Fruit fly (Drosophila melanogaster) whole organism, embryonic: Measurements from ENCODE around the gene vih.
A peak's percentile ranks its signal among the peaks of the same experiment; 100 is the strongest.

Experiments
- CG10979 ChIP-seq: fragments of 200-800 bp; sonication (Bioruptor generic); optimal IDR thresholded peaks from 2 replicates; lab custom pipeline; 2018; ENCODE audit warnings: missing biosample characterization, mild to moderate bottlenecking, missing genetic modification characterization, moderate library complexity
- CG12659 ChIP-seq: fragments of 200-800 bp; sonication (Bioruptor generic); optimal IDR thresholded peaks from 3 replicates; lab custom pipeline; 2017; ENCODE audit warnings: mild to moderate bottlenecking, missing biosample characterization, missing genetic modification reagents, missing genetic modification characterization
- CG12769 ChIP-seq: fragments of 200-800 bp; sonication (Bioruptor generic); optimal IDR thresholded peaks from 2 replicates; lab custom pipeline; 2019; ENCODE audit warnings: missing biosample characterization, mild to moderate bottlenecking, missing genetic modification characterization, moderate library complexity
- CG15269 ChIP-seq: fragments of 200-800 bp; sonication (Bioruptor generic); optimal IDR thresholded peaks from 2 replicates; lab custom pipeline; 2018; ENCODE audit warnings: missing biosample characterization, mild to moderate bottlenecking, missing genetic modification characterization, moderate library complexity
- CG15601 ChIP-seq: fragments of 200-800 bp; sonication (Bioruptor generic); optimal IDR thresholded peaks from 3 replicates; lab custom pipeline; 2019; ENCODE audit warnings: missing biosample characterization, mild to moderate bottlenecking, missing genetic modification characterization, moderate library complexity
- CG16779 ChIP-seq: fragments of 200-800 bp; sonication (Bioruptor generic); IDR thresholded peaks from 2 replicates; pipeline ENCODE4 v1.3.6; 2022; ENCODE audit warnings: missing biosample characterization, missing genetic modification characterization
- CG18476 ChIP-seq: fragments of 200-800 bp; sonication (Bioruptor generic); optimal IDR thresholded peaks from 2 replicates; lab custom pipeline; 2016; ENCODE audit warnings: missing biosample characterization, mild to moderate bottlenecking, missing genetic modification characterization
- CG18619 ChIP-seq: fragments of 200-800 bp; sonication (Bioruptor generic); optimal IDR thresholded peaks from 3 replicates; lab custom pipeline; 2017; ENCODE audit warnings: missing biosample characterization, mild to moderate bottlenecking, missing genetic modification characterization
- CG2116 ChIP-seq: fragments of 200-800 bp; sonication (Bioruptor generic); optimal IDR thresholded peaks from 3 replicates; lab custom pipeline; 2018; ENCODE audit warnings: missing biosample characterization, mild to moderate bottlenecking, missing genetic modification characterization
- CG2199 ChIP-seq: fragments of 200-800 bp; sonication (Bioruptor generic); IDR thresholded peaks from 3 replicates; pipeline ENCODE4 v1.3.6; 2022; ENCODE audit warnings: missing biosample characterization, missing genetic modification characterization
- CG30403 ChIP-seq: fragments of 200-800 bp; sonication (Bioruptor generic); optimal IDR thresholded peaks from 3 replicates; lab custom pipeline; 2016; ENCODE audit warnings: missing biosample characterization, missing genetic modification characterization
- CG3065 ChIP-seq: fragments of 200-800 bp; sonication (Bioruptor generic); optimal IDR thresholded peaks from 2 replicates; lab custom pipeline; 2016; ENCODE audit warnings: missing biosample characterization, missing genetic modification characterization
- CG32772 ChIP-seq: fragments of 200-800 bp; sonication (Bioruptor generic); IDR thresholded peaks from 2 replicates; pipeline ENCODE4 v1.3.6; 2022; ENCODE audit warnings: missing biosample characterization, missing genetic modification characterization
- CG33213 ChIP-seq: fragments of 200-800 bp; sonication (Bioruptor generic); optimal IDR thresholded peaks from 3 replicates; lab custom pipeline; 2016; ENCODE audit warnings: missing biosample characterization, missing genetic modification characterization
- CG5245 ChIP-seq: fragments of 200-800 bp; sonication (Bioruptor generic); optimal IDR thresholded peaks from 3 replicates; lab custom pipeline; 2016; ENCODE audit warnings: missing biosample characterization, missing genetic modification characterization
- CG7928 ChIP-seq: fragments of 200-800 bp; sonication (Bioruptor generic); optimal IDR thresholded peaks from 2 replicates; lab custom pipeline; 2017; ENCODE audit warnings: missing biosample characterization, mild to moderate bottlenecking, missing genetic modification characterization
- CG9932 ChIP-seq: fragments of 200-800 bp; sonication (Bioruptor generic); IDR thresholded peaks from 2 replicates; pipeline ENCODE4 v1.3.6; 2022; ENCODE audit warnings: missing biosample characterization, missing genetic modification characterization
- CHES-1-like ChIP-seq: fragments of 200-800 bp; sonication (Bioruptor generic); optimal IDR thresholded peaks from 2 replicates; lab custom pipeline; 2016; ENCODE audit warnings: missing biosample characterization, missing genetic modification characterization
- Dek ChIP-seq: fragments of 200-800 bp; sonication (Bioruptor generic); optimal IDR thresholded peaks from 3 replicates; lab custom pipeline; 2019; ENCODE audit warnings: missing biosample characterization, mild to moderate bottlenecking, missing genetic modification characterization, moderate library complexity
- Hmx ChIP-seq: fragments of 200-800 bp; sonication (Bioruptor generic); optimal IDR thresholded peaks from 2 replicates; lab custom pipeline; 2016; ENCODE audit warnings: missing biosample characterization, missing genetic modification characterization
- MTF-1 ChIP-seq: fragments of 200-800 bp; sonication (Bioruptor generic); optimal IDR thresholded peaks from 2 replicates; lab custom pipeline; 2018; ENCODE audit warnings: missing biosample characterization, mild to moderate bottlenecking, missing genetic modification characterization, borderline replicate concordance
- Med ChIP-seq: fragments of 200-800 bp; sonication (Bioruptor generic); peaks from one replicate; lab custom pipeline; 2016; ENCODE audit warnings: missing biosample characterization, missing genetic modification characterization, mild to moderate bottlenecking, inconsistent platforms, moderate library complexity
- Myb ChIP-seq: fragments of 200-800 bp; sonication (Bioruptor generic); optimal IDR thresholded peaks from 2 replicates; lab custom pipeline; 2016; ENCODE audit warnings: missing biosample characterization, missing genetic modification characterization
- NC2β ChIP-seq: fragments of 200-800 bp; sonication (Bioruptor generic); optimal IDR thresholded peaks from 2 replicates; lab custom pipeline; 2016; ENCODE audit warnings: missing biosample characterization, missing genetic modification characterization
- Rfx ChIP-seq: fragments of 200-800 bp; sonication (Bioruptor generic); IDR thresholded peaks from 2 replicates; pipeline ENCODE4 v1.3.6; 2022; ENCODE audit warnings: missing biosample characterization, missing genetic modification characterization
- Rx ChIP-seq: fragments of 200-800 bp; sonication (Bioruptor generic); IDR thresholded peaks from 2 replicates; pipeline ENCODE4 v1.3.6; 2022; ENCODE audit warnings: missing biosample characterization, missing genetic modification characterization
- ara ChIP-seq: fragments of 200-800 bp; sonication (Bioruptor generic); IDR thresholded peaks from 2 replicates; pipeline ENCODE4 v1.3.6; 2022; ENCODE audit warnings: missing biosample characterization, missing genetic modification characterization
- az2 ChIP-seq: fragments of 200-800 bp; sonication (Bioruptor generic); optimal IDR thresholded peaks from 3 replicates; lab custom pipeline; 2016; ENCODE audit warnings: missing biosample characterization, missing genetic modification characterization
- chif ChIP-seq, 2 experiments: fragments of 200-800 bp; sonication (Bioruptor generic); optimal IDR thresholded peaks; 3 replicates each; lab custom pipeline; 2016; ENCODE audit warnings: missing biosample characterization in 2 of 2, missing genetic modification characterization in 2 of 2
- ftz-f1 ChIP-seq: fragments of 200-800 bp; sonication (Bioruptor generic); optimal IDR thresholded peaks from 2 replicates; lab custom pipeline; 2016; ENCODE audit warnings: missing biosample characterization, missing genetic modification characterization
- gem ChIP-seq: fragments of 200-800 bp; sonication (Bioruptor generic); optimal IDR thresholded peaks from 2 replicates; lab custom pipeline; 2019; ENCODE audit warnings: missing biosample characterization, mild to moderate bottlenecking, missing genetic modification characterization, moderate library complexity
- grau ChIP-seq: fragments of 200-800 bp; optimal IDR thresholded peaks from 3 replicates; lab custom pipeline; 2019; ENCODE audit warnings: missing biosample characterization, mild to moderate bottlenecking, missing genetic modification characterization, moderate library complexity
- gsb-n ChIP-seq: fragments of 200-800 bp; sonication (Bioruptor generic); optimal IDR thresholded peaks from 3 replicates; lab custom pipeline; 2018; ENCODE audit warnings: missing biosample characterization, mild to moderate bottlenecking, missing genetic modification characterization
- hb ChIP-seq: fragments of 200-800 bp; sonication (Bioruptor generic); IDR thresholded peaks from 3 replicates; pipeline ENCODE4 v1.3.6; 2022; ENCODE audit warnings: missing biosample characterization, missing genetic modification characterization; ENCODE audit not compliant: partially characterized antibody
- ind ChIP-seq: fragments of 200-800 bp; sonication (Bioruptor generic); optimal IDR thresholded peaks from 3 replicates; lab custom pipeline; 2016; ENCODE audit warnings: missing biosample characterization, missing genetic modification characterization
- lbe ChIP-seq: fragments of 200-800 bp; sonication (Bioruptor generic); optimal IDR thresholded peaks from 2 replicates; lab custom pipeline; 2016; ENCODE audit warnings: missing biosample characterization, mild to moderate bottlenecking, missing genetic modification characterization
- odd ChIP-seq: fragments of 200-800 bp; sonication (Bioruptor generic); optimal IDR thresholded peaks from 2 replicates; lab custom pipeline; 2017; ENCODE audit warnings: missing biosample characterization, mild to moderate bottlenecking, missing genetic modification characterization
- org-1 ChIP-seq: fragments of 200-800 bp; sonication (Bioruptor generic); optimal IDR thresholded peaks from 2 replicates; lab custom pipeline; 2017; ENCODE audit warnings: missing biosample characterization, missing genetic modification characterization
- p53 ChIP-seq: fragments of 200-800 bp; sonication (Bioruptor generic); optimal IDR thresholded peaks from 2 replicates; lab custom pipeline; 2016; ENCODE audit warnings: missing biosample characterization, missing genetic modification characterization
- repo ChIP-seq: fragments of 200-800 bp; sonication (Bioruptor generic); optimal IDR thresholded peaks from 2 replicates; lab custom pipeline; 2016; ENCODE audit warnings: missing biosample characterization, missing genetic modification characterization
- ro ChIP-seq: fragments of 200-800 bp; sonication (Bioruptor generic); IDR thresholded peaks from 2 replicates; pipeline ENCODE4 v1.3.6; 2022; ENCODE audit warnings: missing biosample characterization, missing genetic modification characterization
- scrt ChIP-seq: fragments of 200-800 bp; sonication (Bioruptor generic); optimal IDR thresholded peaks from 2 replicates; lab custom pipeline; 2018; ENCODE audit warnings: missing biosample characterization, mild to moderate bottlenecking, missing genetic modification characterization, moderate library complexity
- slou ChIP-seq: fragments of 200-800 bp; sonication (Bioruptor generic); optimal IDR thresholded peaks from 3 replicates; lab custom pipeline; 2016; ENCODE audit warnings: missing biosample characterization, missing genetic modification characterization
- zfh2 ChIP-seq: fragments of 200-800 bp; sonication (Bioruptor generic); optimal IDR thresholded peaks from 2 replicates; lab custom pipeline; 2016; ENCODE audit warnings: missing biosample characterization, missing genetic modification characterization

Gene vih

dm6 chr3L:12501249-12501648 is 2.8 kb upstream of the vih start, which contains the start of the genes CG10638 and CG10681 (continued):
- TF ChIP-seq CG32772 (GFP tag; lab: Robert Waterston, UW) (peak; percentile 53), CG18619 (GFP tag; lab: Kevin White, UChicago) (no peak), CG2199 (GFP tag; lab: Robert Waterston, UW) (no peak), CG15269 (tag; lab: Kevin White, UChicago) (peak; percentile 39), Rfx (peak; percentile 21; the same call in 1 of the 2 replicates), ind (GFP tag; lab: Kevin White, UChicago) (peak; percentile 27), MTF-1 (no peak), CG18476 (peak; percentile 53), Hmx (GFP tag; lab: Kevin White, UChicago) (peak; percentile 0), CG5245 (GFP tag; lab: Kevin White, UChicago) (peak; percentile 49), grau (tag; lab: Kevin White, UChicago) (peak; percentile 53), ara (no peak), CG15601 (tag; lab: Kevin White, UChicago) (peak; percentile 31), CHES-1-like (GFP tag; lab: Kevin White, UChicago) (peak; percentile 3), Myb (GFP tag; lab: Kevin White, UChicago) (peak; percentile 32), CG12769 (tag; lab: Kevin White, UChicago) (no peak), CG7928 (GFP tag; lab: Kevin White, UChicago) (peak; percentile 28), ftz-f1 (GFP tag; lab: Kevin White, UChicago) (peak; percentile 78), CG30403 (GFP tag; lab: Kevin White, UChicago) (peak; percentile 49), CG3065 (GFP tag; lab: Kevin White, UChicago) (no peak), CG9932 (GFP tag; lab: Robert Waterston, UW) (peak; percentile 62), org-1 (GFP tag; lab: Kevin White, UChicago) (no peak), hb (no peak), p53 (GFP tag; lab: Kevin White, UChicago) (no peak), CG12659 (GFP tag; lab: Kevin White, UChicago) (peak; percentile 80), odd (GFP tag; lab: Kevin White, UChicago) (no peak), scrt (GFP tag; lab: Kevin White, UChicago) (peak; percentile 40), Med (GFP tag; lab: Kevin White, UChicago) (peak; percentile 79), gem (tag; lab: Kevin White, UChicago) (peak; percentile 61), CG2116 (peak; percentile 95), slou (GFP tag; lab: Kevin White, UChicago) (no peak), gsb-n (tag; lab: Kevin White, UChicago) (peak; percentile 40), chif (GFP tag; optimal IDR thresholded peaks at IDR 0.05; lab: Kevin White, UChicago) (peak in 1 of 2 experiments; percentile 19), Dek (tag; lab: Kevin White, UChicago) (peak; percentile 20), CG33213 (no peak), zfh2 (GFP tag; lab: Kevin White, UChicago) (peak; percentile 11), CG16779 (GFP tag; lab: Robert Waterston, UW) (no peak), az2 (GFP tag; lab: Kevin White, UChicago) (peak; percentile 23), CG10979 (tag; lab: Kevin White, UChicago) (peak; percentile 12), NC2β (GFP tag; lab: Kevin White, UChicago) (peak; percentile 28), Rx (GFP tag; lab: Robert Waterston, UW) (no peak), ro (GFP tag; lab: Robert Waterston, UW) (no peak), repo (GFP tag; lab: Kevin White, UChicago) (no peak), lbe (GFP tag; lab: Kevin White, UChicago) (peak; percentile 85)
